Worm (Caenorhabditis elegans) whole organism, L1 larva: ENCODE measurements around the gene C25F6.8.

Source experiments
- ama-1 ChIP-seq: fragments of 150-350 bp; optimal IDR thresholded peaks from 2 replicates; lab custom pipeline; 2014
- egl-13 ChIP-seq: sonication (generic microtip); optimal IDR thresholded peaks from 2 replicates; lab custom pipeline; 2016; ENCODE audit warnings: missing genotype, missing genetic modification reagents, missing genetic modification characterization, missing compliant biosample characterization
- isw-1 ChIP-seq: fragments of 200-800 bp; sonication (Bioruptor generic); IDR thresholded peaks from 2 replicates; pipeline ENCODE4 v1.3.6; 2022; ENCODE audit warnings: missing genetic modification characterization, missing compliant biosample characterization
- lin-14 ChIP-seq: fragments of 200-800 bp; sonication (Bioruptor generic); optimal IDR thresholded peaks from 2 replicates; lab custom pipeline; 2018; ENCODE audit warnings: mild to moderate bottlenecking, missing genetic modification characterization, moderate library complexity, missing compliant biosample characterization
- lin-39 ChIP-seq: fragments of 150-350 bp; optimal IDR thresholded peaks from 2 replicates; lab custom pipeline; 2014; ENCODE audit warnings: missing biosample characterization, missing genetic modification reagents, missing genetic modification characterization
- nhr-11 ChIP-seq: fragments of 150-350 bp; optimal IDR thresholded peaks from 2 replicates; lab custom pipeline; 2014; ENCODE audit warnings: missing biosample characterization, missing genetic modification characterization
- nhr-77 ChIP-seq: fragments of 150-350 bp; optimal IDR thresholded peaks from 2 replicates; lab custom pipeline; 2014; ENCODE audit warnings: missing biosample characterization, missing genetic modification characterization
- pqm-1 ChIP-seq: sonication (generic microtip); optimal IDR thresholded peaks from 3 replicates; lab custom pipeline; 2017; ENCODE audit warnings: missing biosample characterization, missing genetic modification characterization
- unc-62 ChIP-seq: fragments of 150-350 bp; optimal IDR thresholded peaks from 2 replicates; lab custom pipeline; 2014; ENCODE audit warnings: missing biosample characterization, missing genetic modification reagents, missing genetic modification characterization

- TF ChIP-seq lin-14 (GFP tag; lab: Kevin White, UChicago) (no peak), pqm-1 (tag; lab: Kevin White, UChicago) (no peak), nhr-11 (no peak), egl-13 (tag; lab: Kevin White, UChicago) (no peak), lin-39 (tag; lab: Kevin White, UChicago) (no peak), ama-1 (lab: Kevin White, UChicago) (no peak), nhr-77 (tag; lab: Kevin White, UChicago) (no peak), unc-62 (GFP tag; lab: Kevin White, UChicago) (no peak), isw-1 (no peak)
Observed at ce11 chrX:5447381-5447780, 660 bp upstream of the C25F6.8 start.
